Worm (Caenorhabditis elegans) whole organism, L3 larva: ENCODE measurements around the gene F41G3.21.
A peak's percentile ranks its signal among the peaks of the same experiment; 100 is the strongest.

Source experiments
- R02D3.7 ChIP-seq: fragments of 150-350 bp; optimal IDR thresholded peaks from 2 replicates; lab custom pipeline; 2014; ENCODE audit warnings: missing biosample characterization, missing genetic modification characterization
- ZK546.5 ChIP-seq: sonication (generic microtip); optimal IDR thresholded peaks from 2 replicates; lab custom pipeline; 2017; ENCODE audit warnings: missing biosample characterization, missing genetic modification characterization
- aly-2 ChIP-seq: fragments of 150-350 bp; optimal IDR thresholded peaks from 2 replicates; lab custom pipeline; 2014; ENCODE audit warnings: missing biosample characterization, missing genetic modification characterization
- ama-1 ChIP-seq: fragments of 150-350 bp; optimal IDR thresholded peaks from 2 replicates; lab custom pipeline; 2018
- ceh-16 ChIP-seq: sonication (generic microtip); optimal IDR thresholded peaks from 2 replicates; lab custom pipeline; 2017; ENCODE audit warnings: missing biosample characterization, missing genetic modification characterization
- ceh-28 ChIP-seq: fragments of 150-350 bp; optimal IDR thresholded peaks from 2 replicates; lab custom pipeline; 2014; ENCODE audit warnings: missing biosample characterization, missing genetic modification reagents, missing genetic modification characterization
- ceh-82 ChIP-seq: fragments of 150-350 bp; optimal IDR thresholded peaks from 2 replicates; lab custom pipeline; 2014; ENCODE audit warnings: missing biosample characterization, missing genetic modification characterization
- daf-12 ChIP-seq: fragments of 150-350 bp; optimal IDR thresholded peaks from 2 replicates; lab custom pipeline; 2014; ENCODE audit warnings: missing biosample characterization, missing genetic modification reagents, missing genetic modification characterization
- egl-27 ChIP-seq: sonication (generic microtip); optimal IDR thresholded peaks from 4 replicates; lab custom pipeline; 2017; ENCODE audit warnings: missing biosample characterization, missing genetic modification reagents, missing genetic modification characterization
- egl-5 ChIP-seq: fragments of 150-350 bp; optimal IDR thresholded peaks from 2 replicates; lab custom pipeline; 2017; ENCODE audit warnings: missing biosample characterization, missing genetic modification reagents, missing genetic modification characterization, inconsistent platforms
- elt-1 ChIP-seq: fragments of 150-350 bp; optimal IDR thresholded peaks from 2 replicates; lab custom pipeline; 2014; ENCODE audit warnings: missing biosample characterization, missing genetic modification characterization
- elt-2 ChIP-seq: sonication (generic microtip); optimal IDR thresholded peaks from 2 replicates; lab custom pipeline; 2016; ENCODE audit warnings: missing genetic modification reagents, mild to moderate bottlenecking, missing genetic modification characterization, missing compliant biosample characterization
- fkh-10 ChIP-seq: sonication (generic microtip); optimal IDR thresholded peaks from 2 replicates; lab custom pipeline; 2017; ENCODE audit warnings: missing biosample characterization, missing genetic modification reagents, missing genetic modification characterization
- fkh-2 ChIP-seq: fragments of 150-350 bp; optimal IDR thresholded peaks from 2 replicates; lab custom pipeline; 2014; ENCODE audit warnings: missing biosample characterization, missing genetic modification reagents, missing genetic modification characterization
- fos-1 ChIP-seq: fragments of 150-350 bp; optimal IDR thresholded peaks from 2 replicates; lab custom pipeline; 2014; ENCODE audit warnings: missing biosample characterization, missing genetic modification characterization
- hmg-11 ChIP-seq: sonication (generic microtip); optimal IDR thresholded peaks from 2 replicates; lab custom pipeline; 2016; ENCODE audit warnings: missing genetic modification characterization, missing compliant biosample characterization
- jun-1 ChIP-seq: fragments of 150-350 bp; optimal IDR thresholded peaks from 2 replicates; lab custom pipeline; 2014; ENCODE audit warnings: missing biosample characterization, missing genetic modification reagents, missing genetic modification characterization
- lin-15B ChIP-seq: fragments of 150-350 bp; optimal IDR thresholded peaks from 2 replicates; lab custom pipeline; 2014; ENCODE audit warnings: missing biosample characterization, missing genetic modification characterization
- lin-39 ChIP-seq: fragments of 150-350 bp; optimal IDR thresholded peaks from 2 replicates; lab custom pipeline; 2018; ENCODE audit warnings: missing biosample characterization, missing genetic modification reagents, missing genetic modification characterization
- lsy-12 ChIP-seq: sonication (generic microtip); optimal IDR thresholded peaks from 2 replicates; lab custom pipeline; 2016; ENCODE audit warnings: mild to moderate bottlenecking, missing genetic modification characterization, missing compliant biosample characterization
- mdl-1 ChIP-seq: fragments of 150-350 bp; optimal IDR thresholded peaks from 2 replicates; lab custom pipeline; 2014; ENCODE audit warnings: missing biosample characterization, missing genetic modification characterization
- mml-1 ChIP-seq: fragments of 150-350 bp; sonication (generic microtip); optimal IDR thresholded peaks from 3 replicates; lab custom pipeline; 2014; ENCODE audit warnings: missing biosample characterization, missing genetic modification characterization
- nfya-1 ChIP-seq: sonication (generic microtip); optimal IDR thresholded peaks from 2 replicates; lab custom pipeline; 2017; ENCODE audit warnings: missing genetic modification characterization, mild to moderate bottlenecking, missing compliant biosample characterization, antibody characterized with exemption, moderate library complexity; ENCODE audit not compliant: insufficient read depth
- nhr-11 ChIP-seq: fragments of 150-350 bp; optimal IDR thresholded peaks from 2 replicates; lab custom pipeline; 2014; ENCODE audit warnings: missing biosample characterization, missing genetic modification characterization
- nhr-12 ChIP-seq: fragments of 150-350 bp; optimal IDR thresholded peaks from 2 replicates; lab custom pipeline; 2014; ENCODE audit warnings: missing biosample characterization, missing genetic modification characterization
- nhr-25 ChIP-seq: sonication (generic microtip); optimal IDR thresholded peaks from 2 replicates; lab custom pipeline; 2017; ENCODE audit warnings: missing biosample characterization, missing genetic modification characterization
- nhr-28 ChIP-seq: fragments of 150-350 bp; optimal IDR thresholded peaks from 2 replicates; lab custom pipeline; 2014; ENCODE audit warnings: missing biosample characterization, missing genetic modification characterization
- nhr-67 ChIP-seq: fragments of 150-350 bp; optimal IDR thresholded peaks from 2 replicates; lab custom pipeline; 2014; ENCODE audit warnings: missing biosample characterization, missing genetic modification characterization
- nhr-76 ChIP-seq: fragments of 150-350 bp; sonication (generic microtip); optimal IDR thresholded peaks from 5 replicates; lab custom pipeline; 2014; ENCODE audit warnings: missing biosample characterization, missing genetic modification characterization
- nhr-77 ChIP-seq: fragments of 150-350 bp; optimal IDR thresholded peaks from 2 replicates; lab custom pipeline; 2014; ENCODE audit warnings: missing biosample characterization, missing genetic modification characterization
- pha-4 ChIP-seq: fragments of 150-350 bp; optimal IDR thresholded peaks from 2 replicates; lab custom pipeline; 2014; ENCODE audit warnings: missing biosample characterization, missing genetic modification reagents, missing genetic modification characterization
- pqm-1 ChIP-seq: fragments of 150-350 bp; optimal IDR thresholded peaks from 2 replicates; lab custom pipeline; 2017; ENCODE audit warnings: missing biosample characterization, missing genetic modification characterization, inconsistent platforms
- skn-1 ChIP-seq: fragments of 150-350 bp; optimal IDR thresholded peaks from 2 replicates; lab custom pipeline; 2014; ENCODE audit warnings: missing biosample characterization, missing genetic modification characterization
- snpc-4 ChIP-seq: fragments of 150-350 bp; optimal IDR thresholded peaks from 2 replicates; lab custom pipeline; 2014; ENCODE audit warnings: missing biosample characterization, missing genetic modification characterization
- tbx-2 ChIP-seq: sonication (generic microtip); optimal IDR thresholded peaks from 2 replicates; lab custom pipeline; 2016; ENCODE audit warnings: mild to moderate bottlenecking, missing genetic modification characterization, missing compliant biosample characterization
- unc-62 ChIP-seq: fragments of 150-350 bp; sonication (generic microtip); optimal IDR thresholded peaks from 4 replicates; lab custom pipeline; 2014; ENCODE audit warnings: missing biosample characterization, missing genetic modification reagents, missing genetic modification characterization
- zag-1 ChIP-seq: fragments of 150-350 bp; optimal IDR thresholded peaks from 2 replicates; lab custom pipeline; 2014; ENCODE audit warnings: missing biosample characterization, missing genetic modification characterization
- ztf-11 ChIP-seq: fragments of 150-350 bp; optimal IDR thresholded peaks from 2 replicates; lab custom pipeline; 2014; ENCODE audit warnings: missing biosample characterization, missing genetic modification characterization
- ztf-4 ChIP-seq: fragments of 150-350 bp; optimal IDR thresholded peaks from 2 replicates; lab custom pipeline; 2014; ENCODE audit warnings: missing biosample characterization, missing genetic modification characterization

Gene F41G3.21

DNA sequence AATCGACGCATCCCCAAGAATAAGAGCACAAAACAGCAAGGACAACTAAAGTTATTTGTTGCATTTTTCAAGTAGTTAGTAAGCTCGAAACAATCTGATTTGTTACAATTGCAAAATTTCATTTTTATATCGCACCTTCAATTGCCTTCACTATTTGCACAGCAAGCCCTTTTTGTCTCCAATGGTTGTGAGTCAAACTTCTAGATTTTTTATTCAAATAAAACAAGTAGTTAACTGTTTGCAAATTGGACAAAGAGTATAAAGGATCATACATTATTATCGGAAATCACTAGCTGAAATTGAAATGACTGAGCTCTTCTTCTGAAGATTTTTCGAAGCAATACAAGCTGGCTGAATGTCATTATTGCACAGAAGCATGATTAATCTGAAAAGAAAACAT lies at the start of gene F41G3.21:
F41G3.21 (minus strand) TSS at position 101 of the 400 bp plus-strand sequence.
- TF ChIP-seq zag-1 (tag; lab: Kevin White, UChicago), result no peak
- no peak for TF ChIP-seq unc-62 (GFP tag; lab: Kevin White, UChicago)
- TF ChIP-seq fkh-2, result no peak
- no peak for TF ChIP-seq mdl-1
- TF ChIP-seq tbx-2 (tag; lab: Kevin White, UChicago), result no peak
- TF ChIP-seq lin-15B (tag; lab: Kevin White, UChicago), result no peak
- no peak for TF ChIP-seq hmg-11 (tag; lab: Kevin White, UChicago)
- no peak for TF ChIP-seq nhr-28
- TF ChIP-seq daf-12 (tag; lab: Kevin White, UChicago), result no peak
- TF ChIP-seq nhr-76 (tag; lab: Kevin White, UChicago), result no peak
- TF ChIP-seq skn-1 (tag; lab: Kevin White, UChicago), result no peak
- no peak for TF ChIP-seq lsy-12 (tag; lab: Kevin White, UChicago)
- no peak for TF ChIP-seq ZK546.5 (tag; lab: Kevin White, UChicago)
- no peak for TF ChIP-seq lin-39 (tag; lab: Kevin White, UChicago)
- no peak for TF ChIP-seq egl-27 (tag; lab: Kevin White, UChicago)
- TF ChIP-seq aly-2, result no peak

DNA sequence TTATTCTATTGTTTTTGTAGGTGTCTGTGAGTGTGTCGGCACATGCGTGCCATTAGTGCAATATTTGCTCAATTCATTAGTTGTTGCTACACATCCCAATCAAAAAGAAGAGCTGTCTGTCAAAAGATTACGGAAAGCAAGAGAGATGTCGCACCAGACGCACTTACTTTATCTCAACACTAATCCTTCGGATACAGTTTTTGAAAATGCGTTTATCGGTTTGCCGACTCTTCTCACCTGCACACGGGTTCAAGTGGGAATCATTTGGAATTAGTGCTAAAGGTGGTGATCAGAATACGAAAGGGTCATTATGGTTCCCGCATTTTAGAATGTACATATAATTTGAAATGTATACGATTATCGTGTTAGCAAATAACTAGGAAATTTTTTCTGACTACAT lies 48.5 kb upstream of the F41G3.21 start:
- TF ChIP-seq nhr-28 (no peak), elt-1 (no peak), pqm-1 (tag; lab: Kevin White, UChicago) (no peak), R02D3.7 (tag; lab: Kevin White, UChicago) (no peak), lsy-12 (tag; lab: Kevin White, UChicago) (no peak), nhr-77 (no peak), nhr-12 (tag; lab: Kevin White, UChicago) (no peak), nhr-76 (tag; lab: Kevin White, UChicago) (no peak), ceh-28 (tag; lab: Kevin White, UChicago) (no peak), nhr-11 (tag; lab: Kevin White, UChicago) (no peak), elt-2 (tag; lab: Kevin White, UChicago) (no peak), unc-62 (GFP tag; lab: Kevin White, UChicago) (no peak), mml-1 (no peak)

DNA sequence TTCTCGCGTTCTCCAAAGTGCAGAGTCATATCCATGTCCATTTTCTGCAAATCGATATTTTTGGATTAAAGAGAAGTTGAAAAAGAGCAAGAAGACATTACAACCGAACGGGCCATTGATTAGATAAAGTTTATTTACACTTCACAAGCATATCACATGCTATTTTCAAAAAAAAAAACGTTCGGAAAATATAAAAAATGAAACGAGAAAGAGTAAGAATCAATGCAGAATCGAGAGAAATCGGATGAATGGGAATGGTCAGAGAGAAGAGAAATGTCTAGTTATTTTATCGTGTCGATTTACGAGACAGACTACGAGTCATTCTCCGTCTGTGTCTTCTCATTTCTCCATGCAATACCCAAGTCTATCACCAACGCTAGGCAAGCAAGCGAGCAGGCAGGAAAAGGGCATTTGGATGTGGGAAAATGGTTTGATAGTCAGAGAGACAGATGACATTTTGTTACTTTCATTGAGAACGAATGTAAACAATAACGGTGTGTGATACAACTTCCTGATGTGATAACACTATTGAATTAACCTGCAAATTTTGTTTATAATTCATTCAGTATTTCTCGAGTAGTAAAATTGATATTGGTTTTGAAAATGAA lies 47.5 kb upstream of the F41G3.21 start, which contains the start of gene F31E8.4:
F31E8.4 (minus strand) TSS at position 51 of the 608 bp plus-strand sequence.
- TF ChIP-seq nhr-25 (no peak), egl-27 (tag; lab: Kevin White, UChicago) (no peak), ceh-16 (no peak), lin-39 (tag; lab: Kevin White, UChicago) (no peak), egl-5 (tag; lab: Kevin White, UChicago) (peak; percentile 10), elt-2 (tag; lab: Kevin White, UChicago) (peak; percentile 73), lin-15B (tag; lab: Kevin White, UChicago) (peak; percentile 3), R02D3.7 (tag; lab: Kevin White, UChicago) (peak; percentile 43), ama-1 (lab: Kevin White, UChicago) (no peak), pqm-1 (tag; lab: Kevin White, UChicago) (peak; percentile 69), fos-1 (tag; lab: Kevin White, UChicago) (no peak), ceh-28 (tag; lab: Kevin White, UChicago) (no peak), nfya-1 (peak; percentile 4), nhr-67 (tag; lab: Kevin White, UChicago) (no peak), mml-1 (no peak), nhr-77 (no peak), ztf-11 (no peak), mdl-1 (no peak), tbx-2 (tag; lab: Kevin White, UChicago) (no peak), fkh-10 (GFP tag; lab: Kevin White, UChicago) (no peak), hmg-11 (tag; lab: Kevin White, UChicago) (peak; percentile 46), lsy-12 (tag; lab: Kevin White, UChicago) (no peak), pha-4 (tag; lab: Kevin White, UChicago) (peak; percentile 68), ztf-4 (tag; lab: Kevin White, UChicago) (no peak)
- TF ChIP-seq, all 47 proteins: peak for 8

DNA sequence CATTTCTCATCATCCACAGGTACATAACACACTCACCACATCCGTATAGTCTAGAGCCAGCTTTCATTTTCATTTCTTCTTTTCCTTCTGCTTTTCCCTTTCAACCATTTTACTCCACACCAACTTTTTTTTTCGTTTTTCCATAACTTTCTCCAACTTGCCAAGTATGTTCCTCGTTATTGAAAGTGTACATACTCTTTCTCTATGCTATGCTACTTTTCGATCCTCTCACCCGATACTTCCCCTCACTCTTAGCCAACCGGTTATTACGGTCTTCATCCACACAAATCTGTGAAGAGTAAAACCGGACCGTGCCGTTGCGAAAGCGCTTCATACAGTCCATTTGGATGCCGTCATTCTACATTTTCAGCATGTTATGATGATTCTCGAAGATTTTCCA lies 39.1 kb upstream of the F41G3.21 start, which contains the start of gene T13C2.2:
T13C2.2 (plus strand) TSS at position 301 of the 400 bp plus-strand sequence.
- TF ChIP-seq nhr-28 (no peak), mml-1 (no peak), hmg-11 (tag; lab: Kevin White, UChicago) (no peak), jun-1 (no peak), ama-1 (lab: Kevin White, UChicago) (no peak), nhr-77 (no peak), lsy-12 (tag; lab: Kevin White, UChicago) (no peak), snpc-4 (tag; lab: Kevin White, UChicago) (no peak), ceh-82 (no peak), lin-15B (tag; lab: Kevin White, UChicago) (no peak), unc-62 (GFP tag; lab: Kevin White, UChicago) (no peak), nhr-25 (no peak), egl-27 (tag; lab: Kevin White, UChicago) (no peak)
